Fruit fly (Drosophila melanogaster) whole organism, embryonic: ENCODE data around the gene ClpP.

Source experiments
- Aef1 ChIP-seq: fragments of 200-800 bp; sonication (Bioruptor generic); IDR thresholded peaks from 3 replicates; pipeline ENCODE4 v1.3.6; 2022; ENCODE audit warnings: missing biosample characterization, missing genetic modification characterization
- Atf6 ChIP-seq: fragments of 200-800 bp; sonication (Bioruptor generic); IDR thresholded peaks from 2 replicates; pipeline ENCODE4 v1.3.6; 2022; ENCODE audit warnings: missing biosample characterization, missing genetic modification characterization
- B-H1 ChIP-seq: fragments of 200-800 bp; sonication (Bioruptor generic); IDR thresholded peaks from 3 replicates; pipeline ENCODE4 v1.3.6; 2022; ENCODE audit warnings: missing biosample characterization, missing genetic modification characterization
- Bgb ChIP-seq: fragments of 200-800 bp; sonication (Bioruptor generic); IDR thresholded peaks from 2 replicates; pipeline ENCODE4 v1.3.6; 2022; ENCODE audit warnings: missing biosample characterization, missing genetic modification characterization; ENCODE audit not compliant: partially characterized antibody
- BtbVII ChIP-seq: fragments of 200-800 bp; sonication (Bioruptor generic); optimal IDR thresholded peaks from 3 replicates; lab custom pipeline; 2017; ENCODE audit warnings: missing biosample characterization, mild to moderate bottlenecking, missing genetic modification characterization
- CG10462 ChIP-seq: fragments of 200-800 bp; sonication (Bioruptor generic); optimal IDR thresholded peaks from 2 replicates; lab custom pipeline; 2016; ENCODE audit warnings: missing biosample characterization, missing genetic modification characterization
- CG11398 ChIP-seq: fragments of 200-800 bp; sonication (Bioruptor generic); optimal IDR thresholded peaks from 2 replicates; lab custom pipeline; 2016; ENCODE audit warnings: missing biosample characterization, missing genetic modification characterization
- CG11456 ChIP-seq: fragments of 200-800 bp; sonication (Bioruptor generic); IDR thresholded peaks from 3 replicates; pipeline ENCODE4 v1.3.6; 2022; ENCODE audit warnings: missing biosample characterization, missing genetic modification characterization
- CG15011 ChIP-seq: fragments of 200-800 bp; sonication (Bioruptor generic); optimal IDR thresholded peaks from 3 replicates; lab custom pipeline; 2018; ENCODE audit warnings: missing biosample characterization, mild to moderate bottlenecking, missing genetic modification characterization
- CG15514 ChIP-seq: fragments of 200-800 bp; sonication (Bioruptor generic); optimal IDR thresholded peaks from 3 replicates; lab custom pipeline; 2017; ENCODE audit warnings: missing biosample characterization, missing genetic modification characterization, mild to moderate bottlenecking, moderate library complexity, missing genetic modification reagents
- CG16779 ChIP-seq: fragments of 200-800 bp; sonication (Bioruptor generic); IDR thresholded peaks from 2 replicates; pipeline ENCODE4 v1.3.6; 2022; ENCODE audit warnings: missing biosample characterization, missing genetic modification characterization
- CG18619 ChIP-seq: fragments of 200-800 bp; sonication (Bioruptor generic); optimal IDR thresholded peaks from 3 replicates; lab custom pipeline; 2017; ENCODE audit warnings: missing biosample characterization, mild to moderate bottlenecking, missing genetic modification characterization
- CG2129 ChIP-seq: fragments of 200-800 bp; sonication (Bioruptor generic); IDR thresholded peaks from 2 replicates; pipeline ENCODE4 v1.3.6; 2022; ENCODE audit warnings: missing biosample characterization, missing genetic modification characterization; ENCODE audit not compliant: partially characterized antibody
- CG30020 ChIP-seq: fragments of 200-800 bp; optimal IDR thresholded peaks from 2 replicates; lab custom pipeline; 2019; ENCODE audit warnings: missing biosample characterization, mild to moderate bottlenecking, missing genetic modification characterization, moderate library complexity
- CG31441 ChIP-seq: fragments of 200-800 bp; sonication (Bioruptor generic); IDR thresholded peaks from 2 replicates; pipeline ENCODE4 v1.3.6; 2022; ENCODE audit warnings: missing biosample characterization, missing genetic modification characterization
- CG34422 ChIP-seq: fragments of 200-800 bp; sonication (Bioruptor generic); IDR thresholded peaks from 3 replicates; pipeline ENCODE4 v1.3.6; 2022; ENCODE audit warnings: missing biosample characterization, missing genetic modification characterization
- CG4360 ChIP-seq: fragments of 200-800 bp; sonication (Bioruptor generic); IDR thresholded peaks from 2 replicates; pipeline ENCODE4 v1.3.6; 2022; ENCODE audit warnings: missing biosample characterization, missing genetic modification characterization
- CG4707 ChIP-seq: fragments of 200-800 bp; sonication (Bioruptor generic); optimal IDR thresholded peaks from 2 replicates; lab custom pipeline; 2018; ENCODE audit warnings: missing biosample characterization, mild to moderate bottlenecking, missing genetic modification characterization, moderate library complexity
- CG8944 ChIP-seq: fragments of 200-800 bp; sonication (Bioruptor generic); optimal IDR thresholded peaks from 3 replicates; lab custom pipeline; 2016; ENCODE audit warnings: missing biosample characterization, missing genetic modification characterization
- CG9215 ChIP-seq: fragments of 200-800 bp; sonication (Bioruptor generic); IDR thresholded peaks from 2 replicates; pipeline ENCODE4 v1.3.6; 2022; ENCODE audit warnings: missing biosample characterization, missing genetic modification characterization
- CG9876 ChIP-seq: fragments of 200-800 bp; sonication (Bioruptor generic); optimal IDR thresholded peaks from 2 replicates; lab custom pipeline; 2016; ENCODE audit warnings: missing biosample characterization, missing genetic modification characterization
- Fer1 ChIP-seq: fragments of 200-800 bp; sonication (Bioruptor generic); optimal IDR thresholded peaks from 2 replicates; lab custom pipeline; 2017; ENCODE audit warnings: missing biosample characterization, mild to moderate bottlenecking, missing genetic modification characterization
- HLH4C ChIP-seq: fragments of 200-800 bp; sonication (Bioruptor generic); IDR thresholded peaks from 3 replicates; pipeline ENCODE4 v1.3.6; 2022; ENCODE audit warnings: missing biosample characterization, missing genetic modification characterization; ENCODE audit not compliant: partially characterized antibody
- Hand ChIP-seq: fragments of 200-800 bp; sonication (Bioruptor generic); optimal IDR thresholded peaks from 2 replicates; lab custom pipeline; 2017; ENCODE audit warnings: mild to moderate bottlenecking, missing biosample characterization, missing genetic modification reagents, missing genetic modification characterization
- Lim3 ChIP-seq: fragments of 200-800 bp; sonication (Bioruptor generic); IDR thresholded peaks from 2 replicates; pipeline ENCODE4 v1.3.6; 2022; ENCODE audit warnings: missing biosample characterization, missing genetic modification characterization
- MBD-R2 ChIP-seq: fragments of 200-800 bp; sonication (Bioruptor generic); IDR thresholded peaks from 2 replicates; pipeline ENCODE4 v1.3.6; 2022; ENCODE audit warnings: missing biosample characterization, missing genetic modification characterization
- MTF-1 ChIP-seq: fragments of 200-800 bp; sonication (Bioruptor generic); optimal IDR thresholded peaks from 2 replicates; lab custom pipeline; 2018; ENCODE audit warnings: missing biosample characterization, mild to moderate bottlenecking, missing genetic modification characterization, borderline replicate concordance
- Max ChIP-seq: fragments of 200-800 bp; sonication (Bioruptor generic); optimal IDR thresholded peaks from 2 replicates; lab custom pipeline; 2016; ENCODE audit warnings: missing biosample characterization, mild to moderate bottlenecking, missing genetic modification characterization
- abd-A ChIP-seq: fragments of 200-800 bp; sonication (Bioruptor generic); optimal IDR thresholded peaks from 3 replicates; lab custom pipeline; 2019; ENCODE audit warnings: missing biosample characterization, mild to moderate bottlenecking, missing genetic modification characterization, moderate library complexity
- ash1 ChIP-seq: fragments of 200-800 bp; sonication (Bioruptor generic); optimal IDR thresholded peaks from 2 replicates; lab custom pipeline; 2018; ENCODE audit warnings: missing biosample characterization, mild to moderate bottlenecking, missing genetic modification characterization
- bab2 ChIP-seq: fragments of 200-800 bp; sonication (Bioruptor generic); optimal IDR thresholded peaks from 2 replicates; lab custom pipeline; 2016; ENCODE audit warnings: missing biosample characterization, missing genetic modification characterization
- cato ChIP-seq: fragments of 200-800 bp; sonication (Bioruptor generic); optimal IDR thresholded peaks from 2 replicates; lab custom pipeline; 2016; ENCODE audit warnings: missing biosample characterization, missing genetic modification characterization, borderline replicate concordance
- caup ChIP-seq: fragments of 200-800 bp; sonication (Bioruptor generic); optimal IDR thresholded peaks from 3 replicates; lab custom pipeline; 2017; ENCODE audit warnings: missing biosample characterization, mild to moderate bottlenecking, missing genetic modification characterization, moderate library complexity; ENCODE audit not compliant: severe bottlenecking
- chif ChIP-seq, 2 experiments: fragments of 200-800 bp; sonication (Bioruptor generic); optimal IDR thresholded peaks; 3 replicates each; lab custom pipeline; 2016; ENCODE audit warnings: missing biosample characterization in 2 of 2, missing genetic modification characterization in 2 of 2
- chm ChIP-seq: fragments of 200-800 bp; sonication (Bioruptor generic); IDR thresholded peaks from 2 replicates; pipeline ENCODE4 v1.3.6; 2022; ENCODE audit warnings: missing biosample characterization, missing genetic modification characterization
- cwo ChIP-seq: fragments of 200-800 bp; sonication (Bioruptor generic); optimal IDR thresholded peaks from 3 replicates; lab custom pipeline; 2017; ENCODE audit warnings: missing biosample characterization, missing genetic modification characterization, mild to moderate bottlenecking, moderate library complexity, missing genetic modification reagents
- dmrt11E ChIP-seq: fragments of 200-800 bp; sonication (Bioruptor generic); optimal IDR thresholded peaks from 3 replicates; lab custom pipeline; 2018; ENCODE audit warnings: missing biosample characterization, mild to moderate bottlenecking, missing genetic modification characterization, moderate library complexity
- dysf ChIP-seq: fragments of 200-800 bp; sonication (Bioruptor generic); IDR thresholded peaks from 3 replicates; pipeline ENCODE4 v1.3.6; 2022; ENCODE audit warnings: missing biosample characterization, missing genetic modification characterization
- gcm ChIP-seq: fragments of 200-800 bp; sonication (Bioruptor generic); optimal IDR thresholded peaks from 2 replicates; lab custom pipeline; 2019; ENCODE audit warnings: missing biosample characterization, mild to moderate bottlenecking, missing genetic modification characterization, moderate library complexity
- grn ChIP-seq: fragments of 200-800 bp; sonication (Bioruptor generic); optimal IDR thresholded peaks from 3 replicates; lab custom pipeline; 2017; ENCODE audit warnings: missing biosample characterization, missing genetic modification characterization
- jumu ChIP-seq: fragments of 200-800 bp; sonication (Bioruptor generic); optimal IDR thresholded peaks from 3 replicates; lab custom pipeline; 2016; ENCODE audit warnings: missing biosample characterization, missing genetic modification characterization
- lab ChIP-seq: fragments of 200-800 bp; sonication (Bioruptor generic); optimal IDR thresholded peaks from 3 replicates; lab custom pipeline; 2017; ENCODE audit warnings: missing biosample characterization, missing genetic modification characterization, mild to moderate bottlenecking, moderate library complexity, missing genetic modification reagents
- mam ChIP-seq: fragments of 200-800 bp; sonication (Bioruptor generic); optimal IDR thresholded peaks from 3 replicates; lab custom pipeline; 2016; ENCODE audit warnings: missing biosample characterization, missing genetic modification characterization
- org-1 ChIP-seq: fragments of 200-800 bp; sonication (Bioruptor generic); optimal IDR thresholded peaks from 2 replicates; lab custom pipeline; 2017; ENCODE audit warnings: missing biosample characterization, missing genetic modification characterization
- phol ChIP-seq: fragments of 200-800 bp; sonication (Bioruptor generic); optimal IDR thresholded peaks from 3 replicates; lab custom pipeline; 2018; ENCODE audit warnings: missing biosample characterization, mild to moderate bottlenecking, missing genetic modification characterization, moderate library complexity
- sc ChIP-seq, 3 experiments: fragments of >200 bp in 2 of 3; fragments of 200-800 bp in 1 of 3; sonication (Bioruptor generic) in 1 of 3; optimal IDR thresholded peaks; 2 replicates in 2 of 3; 3 replicates in 1 of 3; lab custom pipeline; 2017; ENCODE audit warnings: mild to moderate bottlenecking in 1 of 3, missing biosample characterization in 1 of 3, missing genetic modification characterization in 1 of 3, missing genetic modification reagents in 1 of 3
- sens ChIP-seq: fragments of 200-800 bp; sonication (Bioruptor generic); peaks from one replicate; lab custom pipeline; 2016; ENCODE audit warnings: missing biosample characterization, missing genetic modification characterization
- sim ChIP-seq: fragments of 200-800 bp; sonication (Bioruptor generic); IDR thresholded peaks from 2 replicates; pipeline ENCODE4 v1.3.6; 2022; ENCODE audit warnings: missing biosample characterization, missing genetic modification characterization
- sug ChIP-seq: fragments of 200-800 bp; optimal IDR thresholded peaks from 2 replicates; lab custom pipeline; 2019; ENCODE audit warnings: missing biosample characterization, mild to moderate bottlenecking, missing genetic modification characterization, moderate library complexity
- tna ChIP-seq: fragments of 200-800 bp; sonication (Bioruptor generic); IDR thresholded peaks from 2 replicates; pipeline ENCODE4 v1.3.6; 2022; ENCODE audit warnings: missing biosample characterization, missing genetic modification characterization; ENCODE audit not compliant: partially characterized antibody
- vnd ChIP-seq: fragments of 200-800 bp; sonication (Bioruptor generic); IDR thresholded peaks from 3 replicates; pipeline ENCODE4 v1.3.6; 2022; ENCODE audit warnings: missing biosample characterization, missing genetic modification characterization; ENCODE audit not compliant: partially characterized antibody

Gene ClpP

DNA sequence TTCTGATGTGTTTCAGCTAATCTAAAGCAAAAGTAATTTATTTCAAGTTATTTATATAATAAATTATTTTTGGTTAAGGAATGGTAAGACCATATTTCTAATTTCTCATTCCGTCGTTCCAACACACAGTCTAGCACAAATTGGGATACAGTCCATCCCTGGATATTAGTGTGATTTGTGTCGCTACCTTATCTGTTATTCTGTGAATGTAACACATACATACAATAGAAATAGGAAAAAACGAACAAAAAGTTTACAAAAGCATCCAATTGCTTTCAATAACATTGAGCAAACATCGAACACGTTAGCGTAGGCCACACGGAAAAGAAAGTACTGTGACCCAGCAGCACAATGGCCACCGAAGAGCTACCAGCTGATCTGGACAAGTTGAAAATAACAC lies 9.9 kb downstream of the ClpP start, which contains the start of gene CG5056 (continued):
- TF ChIP-seq CG4360 (GFP tag; lab: Robert Waterston, UW): no peak
- TF ChIP-seq CG31441 (GFP tag; lab: Robert Waterston, UW): no peak
- no peak for TF ChIP-seq caup (GFP tag; lab: Kevin White, UChicago)
- TF ChIP-seq Bgb (GFP tag; lab: Robert Waterston, UW): no peak; the same call in 1 of the 2 replicates
- TF ChIP-seq dmrt11E (tag; lab: Kevin White, UChicago): peak; percentile 13
- no peak for TF ChIP-seq lab (GFP tag; lab: Kevin White, UChicago)
- peak; percentile 49 for TF ChIP-seq sens (GFP tag; lab: Kevin White, UChicago)
- TF ChIP-seq CG2129 (GFP tag; lab: Robert Waterston, UW): no peak
- no peak for TF ChIP-seq CG10462 (GFP tag; lab: Kevin White, UChicago)
- TF ChIP-seq HLH4C (GFP tag; lab: Robert Waterston, UW): no peak
- TF ChIP-seq grn (GFP tag; lab: Kevin White, UChicago): no peak
- no peak for TF ChIP-seq sim (GFP tag; lab: Robert Waterston, UW)
- TF ChIP-seq phol (tag; lab: Kevin White, UChicago): peak; percentile 40
- TF ChIP-seq org-1 (GFP tag; lab: Kevin White, UChicago): no peak
- no peak for TF ChIP-seq CG9215
- no peak for TF ChIP-seq CG11456 (GFP tag; lab: Robert Waterston, UW)
- TF ChIP-seq abd-A (tag; lab: Kevin White, UChicago): no peak
- no peak for TF ChIP-seq CG11398 (GFP tag; lab: Kevin White, UChicago)
- no peak for TF ChIP-seq chm
- no peak for TF ChIP-seq gcm (GFP tag; lab: Kevin White, UChicago)
- TF ChIP-seq BtbVII (GFP tag; lab: Kevin White, UChicago): no peak
- no peak for TF ChIP-seq Fer1 (GFP tag; lab: Kevin White, UChicago)
- TF ChIP-seq MTF-1: no peak
- no peak for TF ChIP-seq dysf (GFP tag; lab: Robert Waterston, UW)
- no peak for TF ChIP-seq CG4707
- TF ChIP-seq cato (GFP tag; lab: Kevin White, UChicago): no peak
- no peak for TF ChIP-seq CG9876 (GFP tag; lab: Kevin White, UChicago)
- TF ChIP-seq CG15011 (GFP tag; lab: Kevin White, UChicago): no peak
- TF ChIP-seq Max: peak; percentile 17
- TF ChIP-seq CG8944 (GFP tag; lab: Kevin White, UChicago): no peak
- no peak for TF ChIP-seq Lim3 (GFP tag; lab: Robert Waterston, UW)
- peak; percentile 31 for TF ChIP-seq CG15514 (GFP tag; lab: Kevin White, UChicago)
- TF ChIP-seq Atf6 (GFP tag; lab: Robert Waterston, UW): no peak
- TF ChIP-seq CG30020 (tag; lab: Kevin White, UChicago): peak; percentile 100
- peak; percentile 37 for TF ChIP-seq sug (tag; lab: Kevin White, UChicago)
- no peak for TF ChIP-seq cwo (GFP tag; lab: Kevin White, UChicago)
- peak; percentile 85 for TF ChIP-seq MBD-R2 (GFP tag; lab: Robert Waterston, UW)
- no peak for TF ChIP-seq Aef1 (GFP tag; lab: Robert Waterston, UW)
- no peak for TF ChIP-seq bab2 (GFP tag; lab: Kevin White, UChicago)
- TF ChIP-seq chif (GFP tag; optimal IDR thresholded peaks at IDR 0.05; lab: Kevin White, UChicago): no peak
- no peak for TF ChIP-seq mam (GFP tag; lab: Kevin White, UChicago)
- no peak for TF ChIP-seq tna (GFP tag; lab: Robert Waterston, UW)
- no peak for TF ChIP-seq CG34422 (GFP tag; lab: Robert Waterston, UW)
- no peak for TF ChIP-seq CG18619
- TF ChIP-seq vnd (GFP tag; lab: Robert Waterston, UW): no peak
- no peak for TF ChIP-seq CG16779
- no peak for TF ChIP-seq B-H1 (GFP tag; lab: Robert Waterston, UW)
- TF ChIP-seq sc (optimal IDR thresholded peaks at IDR 0.05; lab: Kevin White, UChicago): no peak
- TF ChIP-seq sc (GFP tag; optimal IDR thresholded peaks at IDR 0.05; lab: Kevin White, UChicago): no peak
- no peak for TF ChIP-seq ash1 (GFP tag; lab: Kevin White, UChicago)
- no peak for TF ChIP-seq jumu (GFP tag; lab: Kevin White, UChicago)
- no peak for TF ChIP-seq Hand (GFP tag; lab: Kevin White, UChicago)
